Worm (Caenorhabditis elegans): Measurements from ENCODE around the gene best-23.

Gene best-23

ce11 chrII:7857485-7858010, 49.8 kb downstream of the best-23 start, which contains the start of the genes cec-3 and T09A5.15:
cec-3 (minus strand) TSS chrII:7857600.
T09A5.15 (plus strand) TSS chrII:7857960.
- TF ChIP-seq tbx-11 (GFP tag; IDR thresholded peaks at IDR 0.05): no peak
- TF ChIP-seq ets-7 (tag; optimal IDR thresholded peaks at IDR 0.05): no peak
- peak; percentile 63 for TF ChIP-seq F13C5.2 (tag; optimal IDR thresholded peaks at IDR 0.05)

ce11 chrII:7855619-7856018, 51.8 kb downstream of the best-23 start, which contains the start of gene mdmh-35:
mdmh-35 (minus strand) TSS chrII:7855719.
- no peak for TF ChIP-seq ceh-13 (GFP tag; optimal IDR thresholded peaks at IDR 0.05)
- no peak for TF ChIP-seq scrt-1 (GFP tag; IDR thresholded peaks at IDR 0.05)
- no peak for TF ChIP-seq hmg-4 (GFP tag; optimal IDR thresholded peaks at IDR 0.05)
- no peak for TF ChIP-seq sea-1 (GFP tag; conservative IDR thresholded peaks at IDR 0.05)
- TF ChIP-seq flt-1 (GFP tag; IDR thresholded peaks at IDR 0.05): no peak
- no peak for TF ChIP-seq F13C5.2 (tag; optimal IDR thresholded peaks at IDR 0.05)
- TF ChIP-seq tra-4 (tag; optimal IDR thresholded peaks at IDR 0.05): no peak
- no peak for TF ChIP-seq ama-1 (optimal IDR thresholded peaks at IDR 0.05)
- no peak for TF ChIP-seq ets-7 (tag; optimal IDR thresholded peaks at IDR 0.05)
- no peak for TF ChIP-seq B0310.2 (tag; optimal IDR thresholded peaks at IDR 0.05)
- no peak for TF ChIP-seq hnd-1 (tag; optimal IDR thresholded peaks at IDR 0.05)
- TF ChIP-seq tbx-37 (GFP tag; conservative IDR thresholded peaks at IDR 0.05): no peak
- TF ChIP-seq tbx-11 (GFP tag; IDR thresholded peaks at IDR 0.05): no peak
- no peak for TF ChIP-seq aly-1 (tag; optimal IDR thresholded peaks at IDR 0.05)
- TF ChIP-seq ceh-36 (tag; optimal IDR thresholded peaks at IDR 0.05): no peak
- no peak for TF ChIP-seq hmbx-1 (tag; optimal IDR thresholded peaks at IDR 0.05)
- no peak for TF ChIP-seq pes-1 (GFP tag; IDR thresholded peaks at IDR 0.05)

- TF ChIP-seq flt-1 (GFP tag; IDR thresholded peaks at IDR 0.05) (no peak), tbx-37 (GFP tag; conservative IDR thresholded peaks at IDR 0.05) (no peak), aly-1 (tag; optimal IDR thresholded peaks at IDR 0.05) (no peak), B0310.2 (tag; optimal IDR thresholded peaks at IDR 0.05) (no peak)
Observed at ce11 chrII:7854942-7855341, 52.4 kb downstream of the best-23 start, which contains the start of gene mdt-10. mdt-10 (minus strand) TSS chrII:7855042.
